Worm (Caenorhabditis elegans) whole organism, L1 larva: ENCODE measurements around the gene T05H10.1.
A peak's percentile ranks its signal among the peaks of the same experiment; 100 is the strongest.

Source experiments
- C04F5.9 ChIP-seq: sonication (generic microtip); optimal IDR thresholded peaks from 2 replicates; lab custom pipeline; 2016; ENCODE audit warnings: missing genetic modification characterization, missing compliant biosample characterization
- C16A3.4 ChIP-seq: fragments of 150-350 bp; optimal IDR thresholded peaks from 2 replicates; lab custom pipeline; 2014; ENCODE audit warnings: missing biosample characterization, missing genetic modification characterization
- C34B4.2 ChIP-seq: sonication (generic microtip); optimal IDR thresholded peaks from 2 replicates; lab custom pipeline; 2017; ENCODE audit warnings: mild to moderate bottlenecking, missing genetic modification characterization, missing compliant biosample characterization
- F16B12.6 ChIP-seq: fragments of 150-350 bp; optimal IDR thresholded peaks from 2 replicates; lab custom pipeline; 2014; ENCODE audit warnings: missing biosample characterization, missing genetic modification characterization
- Y116A8C.19 ChIP-seq: sonication (generic microtip); optimal IDR thresholded peaks from 2 replicates; lab custom pipeline; 2016; ENCODE audit warnings: missing compliant biosample characterization, missing genetic modification characterization, borderline replicate concordance
- blmp-1 ChIP-seq: fragments of 150-350 bp; optimal IDR thresholded peaks from 2 replicates; lab custom pipeline; 2014; ENCODE audit warnings: missing biosample characterization, missing genetic modification characterization
- ceh-88 ChIP-seq: fragments of 200-800 bp; sonication (Bioruptor generic); IDR thresholded peaks from 2 replicates; pipeline ENCODE4 v1.3.6; 2022; ENCODE audit warnings: missing genetic modification characterization, missing compliant biosample characterization
- ceh-90 ChIP-seq: sonication (generic microtip); optimal IDR thresholded peaks from 2 replicates; lab custom pipeline; 2016; ENCODE audit warnings: missing genetic modification characterization, missing compliant biosample characterization
- ces-1 ChIP-seq: fragments of 150-350 bp; optimal IDR thresholded peaks from 2 replicates; lab custom pipeline; 2014; ENCODE audit warnings: missing biosample characterization, missing genetic modification reagents, missing genetic modification characterization
- dpl-1 ChIP-seq, 3 experiments: fragments of 150-350 bp in 2 of 3; sonication (generic microtip) in 1 of 3; optimal IDR thresholded peaks; 2 replicates each; lab custom pipeline; 2014 to 2017; ENCODE audit warnings: missing biosample characterization in 3 of 3, missing genetic modification characterization in 3 of 3, missing genetic modification reagents in 3 of 3
- dsc-1 ChIP-seq: sonication (generic microtip); optimal IDR thresholded peaks from 2 replicates; lab custom pipeline; 2016; ENCODE audit warnings: mild to moderate bottlenecking, missing genetic modification characterization, missing compliant biosample characterization
- efl-1 ChIP-seq, 4 experiments: fragments of 150-350 bp; optimal IDR thresholded peaks in 3 of 4; peaks in 1 of 4; 1 replicate in 1 of 4; 2 replicates in 3 of 4; lab custom pipeline; 2014; ENCODE audit warnings: missing biosample characterization in 2 of 4, missing genetic modification characterization in 2 of 4, missing genetic modification reagents in 2 of 4
- elt-3 ChIP-seq, 6 experiments: fragments of 150-350 bp in 1 of 6; sonication (generic microtip); optimal IDR thresholded peaks; 2 replicates each; lab custom pipeline; 2017 to 2018; ENCODE audit warnings: missing biosample characterization in 6 of 6, missing genetic modification characterization in 6 of 6, inconsistent platforms in 1 of 6
- ets-5 ChIP-seq: fragments of 200-800 bp; sonication (Bioruptor generic); IDR thresholded peaks from 2 replicates; pipeline ENCODE4 v1.3.6; 2022; ENCODE audit warnings: missing genetic modification characterization, missing compliant biosample characterization
- fkh-4 ChIP-seq: sonication (generic microtip); optimal IDR thresholded peaks from 2 replicates; lab custom pipeline; 2016; ENCODE audit warnings: missing compliant biosample characterization, missing genetic modification characterization, borderline replicate concordance
- grh-1 ChIP-seq: fragments of 200-800 bp; sonication (Bioruptor generic); IDR thresholded peaks from 2 replicates; pipeline ENCODE4 v1.3.6; 2022; ENCODE audit warnings: missing genetic modification reagents, missing genetic modification characterization, missing compliant biosample characterization
- hlh-4 ChIP-seq: sonication (generic microtip); optimal IDR thresholded peaks from 2 replicates; lab custom pipeline; 2016; ENCODE audit warnings: mild to moderate bottlenecking, missing genetic modification characterization, missing compliant biosample characterization
- lin-13 ChIP-seq: fragments of 150-350 bp; optimal IDR thresholded peaks from 2 replicates; lab custom pipeline; 2014; ENCODE audit warnings: missing biosample characterization, missing genetic modification reagents, missing genetic modification characterization
- lin-14 ChIP-seq: fragments of 200-800 bp; sonication (Bioruptor generic); optimal IDR thresholded peaks from 2 replicates; lab custom pipeline; 2018; ENCODE audit warnings: mild to moderate bottlenecking, missing genetic modification characterization, moderate library complexity, missing compliant biosample characterization
- lin-15B ChIP-seq: fragments of 150-350 bp; sonication (generic microtip); optimal IDR thresholded peaks from 3 replicates; lab custom pipeline; 2014; ENCODE audit warnings: missing biosample characterization, missing genetic modification characterization
- lin-39 ChIP-seq: fragments of 150-350 bp; optimal IDR thresholded peaks from 2 replicates; lab custom pipeline; 2014; ENCODE audit warnings: missing biosample characterization, missing genetic modification reagents, missing genetic modification characterization
- lsy-2 ChIP-seq, 2 experiments: fragments of 150-350 bp; optimal IDR thresholded peaks; 2 replicates each; lab custom pipeline; 2014; ENCODE audit warnings: missing biosample characterization in 2 of 2, missing genetic modification characterization in 2 of 2
- mab-9 ChIP-seq: fragments of 200-800 bp; sonication (Bioruptor generic); IDR thresholded peaks from 2 replicates; pipeline ENCODE4 v1.3.6; 2022; ENCODE audit warnings: missing genetic modification reagents, missing genetic modification characterization, missing compliant biosample characterization
- mdl-1 ChIP-seq, 2 experiments: fragments of 150-350 bp; optimal IDR thresholded peaks; 2 replicates each; lab custom pipeline; 2014 to 2017; ENCODE audit warnings: missing biosample characterization in 2 of 2, missing genetic modification characterization in 2 of 2, inconsistent platforms in 1 of 2
- mep-1 ChIP-seq: fragments of 150-350 bp; optimal IDR thresholded peaks from 2 replicates; lab custom pipeline; 2014; ENCODE audit warnings: missing biosample characterization, missing genetic modification characterization
- nhr-11 ChIP-seq: fragments of 150-350 bp; optimal IDR thresholded peaks from 2 replicates; lab custom pipeline; 2014; ENCODE audit warnings: missing biosample characterization, missing genetic modification characterization
- nhr-12 ChIP-seq: sonication (generic microtip); optimal IDR thresholded peaks from 2 replicates; lab custom pipeline; 2017; ENCODE audit warnings: missing biosample characterization, missing genetic modification characterization
- nhr-19 ChIP-seq: fragments of 200-800 bp; sonication (Bioruptor generic); conservative IDR thresholded peaks from 2 replicates; pipeline ENCODE4 v1.3.6; 2022; ENCODE audit warnings: missing genetic modification characterization, missing compliant biosample characterization
- nhr-20 ChIP-seq: sonication (generic microtip); optimal IDR thresholded peaks from 2 replicates; lab custom pipeline; 2016; ENCODE audit warnings: mild to moderate bottlenecking, missing genetic modification characterization, missing compliant biosample characterization
- nhr-28 ChIP-seq: fragments of 150-350 bp; optimal IDR thresholded peaks from 2 replicates; lab custom pipeline; 2014; ENCODE audit warnings: missing biosample characterization, missing genetic modification characterization
- nhr-47 ChIP-seq: sonication (generic microtip); optimal IDR thresholded peaks from 2 replicates; lab custom pipeline; 2016; ENCODE audit warnings: mild to moderate bottlenecking, missing genetic modification characterization, moderate library complexity, missing compliant biosample characterization
- nhr-77 ChIP-seq: fragments of 150-350 bp; optimal IDR thresholded peaks from 2 replicates; lab custom pipeline; 2014; ENCODE audit warnings: missing biosample characterization, missing genetic modification characterization
- nhr-84 ChIP-seq: sonication (generic microtip); optimal IDR thresholded peaks from 2 replicates; lab custom pipeline; 2017; ENCODE audit warnings: missing biosample characterization, missing genetic modification characterization
- nhr-85 ChIP-seq: sonication (generic microtip); peaks from one replicate; lab custom pipeline; 2016; ENCODE audit warnings: missing genetic modification characterization, inconsistent platforms, missing compliant biosample characterization
- skn-1 ChIP-seq: fragments of 150-350 bp; optimal IDR thresholded peaks from 2 replicates; lab custom pipeline; 2014; ENCODE audit warnings: missing biosample characterization, missing genetic modification characterization
- snpc-4 ChIP-seq: fragments of 150-350 bp; optimal IDR thresholded peaks from 2 replicates; lab custom pipeline; 2014; ENCODE audit warnings: missing biosample characterization, missing genetic modification characterization
- snu-23 ChIP-seq: sonication (generic microtip); optimal IDR thresholded peaks from 2 replicates; lab custom pipeline; 2016; ENCODE audit warnings: missing genetic modification characterization, missing compliant biosample characterization
- sox-4 ChIP-seq: sonication (generic microtip); optimal IDR thresholded peaks from 2 replicates; lab custom pipeline; 2016; ENCODE audit warnings: missing genetic modification characterization, missing compliant biosample characterization
- sptf-1 ChIP-seq: fragments of 150-350 bp; optimal IDR thresholded peaks from 2 replicates; lab custom pipeline; 2014; ENCODE audit warnings: missing biosample characterization, missing genetic modification characterization
- sup-37 ChIP-seq: fragments of 200-800 bp; sonication (Bioruptor generic); optimal IDR thresholded peaks from 2 replicates; lab custom pipeline; 2018; ENCODE audit warnings: mild to moderate bottlenecking, missing genetic modification characterization, missing compliant biosample characterization
- tbx-2 ChIP-seq: sonication (generic microtip); optimal IDR thresholded peaks from 2 replicates; lab custom pipeline; 2016; ENCODE audit warnings: missing genetic modification characterization, missing compliant biosample characterization
- tlp-1 ChIP-seq: fragments of 150-350 bp; optimal IDR thresholded peaks from 2 replicates; lab custom pipeline; 2014; ENCODE audit warnings: missing biosample characterization, missing genetic modification characterization
- unc-130 ChIP-seq: fragments of 150-350 bp; optimal IDR thresholded peaks from 2 replicates; lab custom pipeline; 2017; ENCODE audit warnings: missing biosample characterization, missing genetic modification characterization, inconsistent platforms
- unc-30 ChIP-seq: sonication (generic microtip); optimal IDR thresholded peaks from 2 replicates; lab custom pipeline; 2017; ENCODE audit warnings: missing biosample characterization, missing genetic modification characterization
- unc-86 ChIP-seq: sonication (generic microtip); optimal IDR thresholded peaks from 2 replicates; lab custom pipeline; 2016; ENCODE audit warnings: missing genetic modification characterization, missing compliant biosample characterization
- vab-15 ChIP-seq: sonication (generic microtip); optimal IDR thresholded peaks from 2 replicates; lab custom pipeline; 2017; ENCODE audit warnings: missing genotype, mild to moderate bottlenecking, missing genetic modification characterization, missing compliant biosample characterization
- zip-4 ChIP-seq: fragments of 200-800 bp; sonication (Bioruptor generic); optimal IDR thresholded peaks from 2 replicates; lab custom pipeline; 2018; ENCODE audit warnings: mild to moderate bottlenecking, missing genetic modification characterization, moderate library complexity, missing compliant biosample characterization
- ztf-11 ChIP-seq, 2 experiments: sonication (generic microtip); optimal IDR thresholded peaks; 2 replicates each; lab custom pipeline; 2016 to 2017; ENCODE audit warnings: missing genetic modification characterization in 2 of 2, missing biosample characterization in 1 of 2, missing compliant biosample characterization in 1 of 2
- ztf-4 ChIP-seq: fragments of 150-350 bp; optimal IDR thresholded peaks from 2 replicates; lab custom pipeline; 2014; ENCODE audit warnings: missing biosample characterization, missing genetic modification characterization

T05H10.1 gene

DNA sequence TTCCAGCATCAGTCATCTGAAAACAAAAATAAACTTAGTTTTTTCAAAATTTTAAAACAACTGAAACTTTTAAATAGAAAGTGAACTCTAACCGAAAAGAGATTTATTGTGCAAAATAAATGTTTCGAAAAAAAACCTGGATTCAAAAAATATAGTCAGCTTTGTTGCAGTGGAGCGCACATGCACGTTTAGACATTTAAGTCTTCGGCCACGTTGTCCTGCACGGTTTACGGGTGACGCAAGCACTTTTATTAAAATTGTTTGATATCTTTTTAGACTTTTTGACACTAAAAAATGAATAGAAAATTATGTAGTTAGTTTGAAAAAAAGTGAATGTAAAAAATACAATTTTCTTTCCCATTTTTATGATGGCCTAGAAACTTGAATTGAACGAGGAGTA, 3.0 kb upstream of the T05H10.1 start, which contains the start of the genes ubh-4 and algn-6 (continued):
- peak; percentile 53 for TF ChIP-seq tbx-2 (tag; lab: Kevin White, UChicago)
- TF ChIP-seq C16A3.4: peak; percentile 82
- TF ChIP-seq vab-15 (tag; lab: Kevin White, UChicago): peak; percentile 6
- TF ChIP-seq lin-14 (GFP tag; lab: Kevin White, UChicago): peak; percentile 76
- peak; percentile 23 for TF ChIP-seq unc-86 (tag; lab: Kevin White, UChicago)
- TF ChIP-seq unc-130 (tag; lab: Kevin White, UChicago): peak; percentile 34
- TF ChIP-seq snpc-4 (tag; lab: Kevin White, UChicago): peak; percentile 8
- peak; percentile 66 for TF ChIP-seq ceh-90
- peak; percentile 78 for TF ChIP-seq mep-1 (tag; lab: Kevin White, UChicago)
- TF ChIP-seq snu-23 (GFP tag; lab: Kevin White, UChicago): peak; percentile 69
- TF ChIP-seq ets-5 (GFP tag; lab: Robert Waterston, UW): no peak
- TF ChIP-seq nhr-19 (GFP tag; lab: Robert Waterston, UW): peak; percentile 50
- no peak for TF ChIP-seq grh-1 (GFP tag; lab: Robert Waterston, UW)
- peak; percentile 16 for TF ChIP-seq blmp-1 (tag; lab: Kevin White, UChicago)
- peak; percentile 28 for TF ChIP-seq dsc-1 (tag; lab: Kevin White, UChicago)
- peak in 1 of 6 experiments; percentile 49 for TF ChIP-seq elt-3 (tag; optimal IDR thresholded peaks at IDR 0.05; lab: Kevin White, UChicago)
- TF ChIP-seq ces-1: no peak
- no peak for TF ChIP-seq Y116A8C.19 (tag; lab: Kevin White, UChicago)
- peak in 1 of 2 experiments; percentile 43 for TF ChIP-seq ztf-11 (tag; optimal IDR thresholded peaks at IDR 0.05; lab: Kevin White, UChicago)
- TF ChIP-seq dpl-1 (GFP tag; optimal IDR thresholded peaks at IDR 0.05; lab: Kevin White, UChicago): peak; percentile 57 to 74 (median 63)
- TF ChIP-seq nhr-85 (tag; lab: Kevin White, UChicago): peak; percentile 75
- peak; percentile 38 for TF ChIP-seq nhr-77 (tag; lab: Kevin White, UChicago)
- no peak for TF ChIP-seq hlh-4 (tag; lab: Kevin White, UChicago)

DNA sequence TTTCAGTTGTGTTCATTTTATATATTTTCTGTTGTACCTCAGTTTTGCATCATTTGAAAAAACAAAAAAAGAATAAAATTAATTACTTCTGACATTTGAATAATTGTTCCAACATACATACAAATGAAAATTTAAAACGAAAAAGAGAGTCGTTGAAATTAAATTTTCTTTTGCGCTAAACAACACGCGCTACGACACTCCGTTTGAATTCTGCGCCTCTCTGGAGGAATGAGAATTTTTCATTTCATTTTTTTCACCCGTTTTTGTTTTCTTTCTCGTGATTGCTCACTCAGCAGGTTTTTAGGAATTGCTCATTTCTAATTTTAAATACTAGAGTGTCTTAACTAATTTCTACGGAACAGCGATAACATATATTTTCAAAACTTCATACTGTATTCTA, 747 bp upstream of the T05H10.1 start:
- peak; percentile 72 for TF ChIP-seq lin-15B
- no peak for TF ChIP-seq ztf-11 (tag; optimal IDR thresholded peaks at IDR 0.05; lab: Kevin White, UChicago)
- no peak for TF ChIP-seq mdl-1 (tag; optimal IDR thresholded peaks at IDR 0.05; lab: Kevin White, UChicago)
- TF ChIP-seq lin-39 (tag; lab: Kevin White, UChicago): no peak
- no peak for TF ChIP-seq sptf-1 (tag; lab: Kevin White, UChicago)
- TF ChIP-seq nhr-85 (tag; lab: Kevin White, UChicago): peak; percentile 54
- no peak for TF ChIP-seq dsc-1 (tag; lab: Kevin White, UChicago)
- TF ChIP-seq sox-4 (tag; lab: Kevin White, UChicago): no peak
- no peak for TF ChIP-seq F16B12.6 (tag; lab: Kevin White, UChicago)
- TF ChIP-seq C34B4.2: no peak
- no peak for TF ChIP-seq ceh-88 (GFP tag; lab: Robert Waterston, UW)
- TF ChIP-seq nhr-20 (tag; lab: Kevin White, UChicago): peak; percentile 32
- TF ChIP-seq nhr-77 (tag; lab: Kevin White, UChicago): no peak
- TF ChIP-seq tlp-1 (tag; lab: Kevin White, UChicago): no peak
- TF ChIP-seq snu-23 (GFP tag; lab: Kevin White, UChicago): peak; percentile 43
- no peak for TF ChIP-seq zip-4
- TF ChIP-seq ces-1: no peak
- no peak for TF ChIP-seq nhr-19 (GFP tag; lab: Robert Waterston, UW)
- peak in 2 of 3 experiments; percentile 12 to 42 for TF ChIP-seq dpl-1 (GFP tag; optimal IDR thresholded peaks at IDR 0.05; lab: Kevin White, UChicago)
- TF ChIP-seq mab-9 (GFP tag; lab: Robert Waterston, UW): no peak
- TF ChIP-seq lin-14 (GFP tag; lab: Kevin White, UChicago): peak; percentile 30
- no peak for TF ChIP-seq nhr-11 (tag; lab: Kevin White, UChicago)
- TF ChIP-seq nhr-12: no peak
- TF ChIP-seq efl-1 (optimal IDR thresholded peaks at IDR 0.05; lab: Kevin White, UChicago): peak; percentile 21 to 38
- peak; percentile 47 to 68 for TF ChIP-seq efl-1 (GFP tag; optimal IDR thresholded peaks at IDR 0.05 in 1 of 2; lab: Kevin White, UChicago)
- TF ChIP-seq nhr-47 (tag; lab: Kevin White, UChicago): peak; percentile 27
- TF ChIP-seq skn-1 (tag; lab: Kevin White, UChicago): peak; percentile 21
- TF ChIP-seq lsy-2 (tag; optimal IDR thresholded peaks at IDR 0.05; lab: Kevin White, UChicago): peak; percentile 65 to 74
- peak; percentile 18 for TF ChIP-seq C16A3.4
- TF ChIP-seq ztf-4 (tag; lab: Kevin White, UChicago): no peak
- no peak for TF ChIP-seq fkh-4 (tag; lab: Kevin White, UChicago)
- no peak for TF ChIP-seq nhr-28 (tag; lab: Kevin White, UChicago)
- no peak for TF ChIP-seq unc-130 (tag; lab: Kevin White, UChicago)
- peak; percentile 48 for TF ChIP-seq blmp-1 (tag; lab: Kevin White, UChicago)
- TF ChIP-seq nhr-84: no peak
- no peak for TF ChIP-seq tbx-2 (tag; lab: Kevin White, UChicago)
- no peak for TF ChIP-seq C04F5.9 (tag; lab: Kevin White, UChicago)
- no peak for TF ChIP-seq unc-30 (tag; lab: Kevin White, UChicago)
- no peak for TF ChIP-seq sup-37 (GFP tag; lab: Kevin White, UChicago)
- TF ChIP-seq mep-1 (tag; lab: Kevin White, UChicago): no peak
- TF ChIP-seq lin-13 (GFP tag; lab: Kevin White, UChicago): peak; percentile 0
